Fruit fly (Drosophila melanogaster) whole organism, pupa: ENCODE results near the gene RpL30.

Experiments
- CG10348 ChIP-seq: fragments of 200-800 bp; sonication (Bioruptor generic); IDR thresholded peaks from 2 replicates; pipeline ENCODE4 v1.3.6; 2022; ENCODE audit warnings: missing biosample characterization, missing genetic modification characterization
- CG13204 ChIP-seq: fragments of 200-800 bp; sonication (Bioruptor generic); optimal IDR thresholded peaks from 2 replicates; lab custom pipeline; 2018; ENCODE audit warnings: missing biosample characterization, mild to moderate bottlenecking, missing genetic modification characterization, moderate library complexity
- CG4496 ChIP-seq: fragments of 200-800 bp; sonication (Bioruptor generic); IDR thresholded peaks from 3 replicates; pipeline ENCODE4 v1.3.6; 2022; ENCODE audit warnings: missing biosample characterization, missing genetic modification characterization
- CG8301 ChIP-seq: fragments of 200-800 bp; sonication (Bioruptor generic); optimal IDR thresholded peaks from 2 replicates; lab custom pipeline; 2018; ENCODE audit warnings: missing biosample characterization, mild to moderate bottlenecking, missing genetic modification characterization
- D1 ChIP-seq: fragments of 200-800 bp; sonication (Bioruptor generic); optimal IDR thresholded peaks from 2 replicates; lab custom pipeline; 2018; ENCODE audit warnings: missing biosample characterization, mild to moderate bottlenecking, missing genetic modification characterization, moderate library complexity

- TF ChIP-seq CG8301 (tag; lab: Kevin White, UChicago) (no peak), CG10348 (GFP tag; lab: Robert Waterston, UW) (no peak), CG13204 (GFP tag; lab: Kevin White, UChicago) (no peak), D1 (tag; lab: Kevin White, UChicago) (no peak), CG4496 (GFP tag; lab: Robert Waterston, UW) (no peak)
These were observed 27.9 kb upstream of the RpL30 start for dm6 chr2L:19037011-19037410.
